Worm (Caenorhabditis elegans): ENCODE measurements around the gene C07H6.2.

- no peak for TF ChIP-seq ama-1 (optimal IDR thresholded peaks at IDR 0.05)
- no peak for TF ChIP-seq hmbx-1 (tag; optimal IDR thresholded peaks at IDR 0.05)
- no peak for TF ChIP-seq tbx-37 (GFP tag; conservative IDR thresholded peaks at IDR 0.05)
Observed at ce11 chrIII:7530108-7530507, 9.3 kb downstream of the C07H6.2 start.

All from whole organism, early embryonic.